Fruit fly (Drosophila melanogaster) whole organism, embryonic: Measurements from ENCODE around the gene CG11085.

Experiments used
- BEAF-32 ChIP-seq: fragments of 200-800 bp; sonication (Bioruptor generic); optimal IDR thresholded peaks from 3 replicates; lab custom pipeline; 2017; ENCODE audit warnings: missing biosample characterization, missing genetic modification characterization, mild to moderate bottlenecking, moderate library complexity, missing genetic modification reagents
- Blimp-1 ChIP-seq: fragments of 200-800 bp; sonication (Bioruptor generic); optimal IDR thresholded peaks from 3 replicates; lab custom pipeline; 2018; ENCODE audit warnings: missing biosample characterization, missing genetic modification characterization, mild to moderate bottlenecking, moderate library complexity, missing genetic modification reagents
- BtbVII ChIP-seq: fragments of 200-800 bp; sonication (Bioruptor generic); optimal IDR thresholded peaks from 3 replicates; lab custom pipeline; 2017; ENCODE audit warnings: missing biosample characterization, mild to moderate bottlenecking, missing genetic modification characterization
- CG11398 ChIP-seq: fragments of 200-800 bp; sonication (Bioruptor generic); optimal IDR thresholded peaks from 2 replicates; lab custom pipeline; 2016; ENCODE audit warnings: missing biosample characterization, missing genetic modification characterization
- CG11696 ChIP-seq: fragments of 200-800 bp; sonication (Bioruptor generic); IDR thresholded peaks from 2 replicates; pipeline ENCODE4 v1.3.6; 2022; ENCODE audit warnings: missing biosample characterization, missing genetic modification characterization
- CG14014 ChIP-seq: fragments of 200-800 bp; sonication (Bioruptor generic); IDR thresholded peaks from 2 replicates; pipeline ENCODE4 v1.3.6; 2022; ENCODE audit warnings: missing biosample characterization, missing genetic modification characterization
- CG14050 ChIP-seq: fragments of 200-800 bp; sonication (Bioruptor generic); IDR thresholded peaks from 3 replicates; pipeline ENCODE4 v1.3.6; 2022; ENCODE audit warnings: missing biosample characterization, missing genetic modification characterization
- CG14667 ChIP-seq: fragments of 200-800 bp; sonication (Bioruptor generic); IDR thresholded peaks from 2 replicates; pipeline ENCODE4 v1.3.6; 2022; ENCODE audit warnings: missing biosample characterization, missing genetic modification characterization
- CG1602 ChIP-seq: fragments of 200-800 bp; sonication (Bioruptor generic); optimal IDR thresholded peaks from 3 replicates; lab custom pipeline; 2016; ENCODE audit warnings: missing biosample characterization, missing genetic modification characterization
- CG17568 ChIP-seq: fragments of 200-800 bp; sonication (Bioruptor generic); optimal IDR thresholded peaks from 2 replicates; lab custom pipeline; 2018; ENCODE audit warnings: missing biosample characterization, mild to moderate bottlenecking, missing genetic modification characterization, moderate library complexity
- CG17802 ChIP-seq: fragments of 200-800 bp; sonication (Bioruptor generic); optimal IDR thresholded peaks from 2 replicates; lab custom pipeline; 2018; ENCODE audit warnings: missing biosample characterization, mild to moderate bottlenecking, missing genetic modification characterization, moderate library complexity
- CG18599 ChIP-seq: fragments of 200-800 bp; sonication (Bioruptor generic); optimal IDR thresholded peaks from 3 replicates; lab custom pipeline; 2017; ENCODE audit warnings: missing biosample characterization, missing genetic modification characterization, mild to moderate bottlenecking, moderate library complexity, missing genetic modification reagents
- CG18764 ChIP-seq: fragments of 200-800 bp; sonication (Bioruptor generic); optimal IDR thresholded peaks from 3 replicates; lab custom pipeline; 2016; ENCODE audit warnings: missing biosample characterization, missing genetic modification characterization
- CG2116 ChIP-seq: fragments of 200-800 bp; sonication (Bioruptor generic); optimal IDR thresholded peaks from 3 replicates; lab custom pipeline; 2018; ENCODE audit warnings: missing biosample characterization, mild to moderate bottlenecking, missing genetic modification characterization
- CG2120 ChIP-seq: fragments of 200-800 bp; sonication (Bioruptor generic); optimal IDR thresholded peaks from 3 replicates; lab custom pipeline; 2016; ENCODE audit warnings: missing biosample characterization, missing genetic modification characterization
- CG34422 ChIP-seq: fragments of 200-800 bp; sonication (Bioruptor generic); IDR thresholded peaks from 3 replicates; pipeline ENCODE4 v1.3.6; 2022; ENCODE audit warnings: missing biosample characterization, missing genetic modification characterization
- CG4328 ChIP-seq: fragments of 200-800 bp; sonication (Bioruptor generic); optimal IDR thresholded peaks from 3 replicates; lab custom pipeline; 2017; ENCODE audit warnings: missing biosample characterization, missing genetic modification reagents, missing genetic modification characterization
- CG6254 ChIP-seq: fragments of 200-800 bp; sonication (Bioruptor generic); optimal IDR thresholded peaks from 3 replicates; lab custom pipeline; 2017; ENCODE audit warnings: mild to moderate bottlenecking, missing biosample characterization, missing genetic modification reagents, missing genetic modification characterization
- CG7556 ChIP-seq: fragments of 200-800 bp; sonication (Bioruptor generic); optimal IDR thresholded peaks from 2 replicates; lab custom pipeline; 2017; ENCODE audit warnings: missing biosample characterization, mild to moderate bottlenecking, missing genetic modification characterization
- CG7745 ChIP-seq: fragments of 200-800 bp; sonication (Bioruptor generic); optimal IDR thresholded peaks from 2 replicates; lab custom pipeline; 2018; ENCODE audit warnings: missing biosample characterization, mild to moderate bottlenecking, missing genetic modification characterization, moderate library complexity
- CG7963 ChIP-seq: fragments of 200-800 bp; sonication (Bioruptor generic); IDR thresholded peaks from 3 replicates; pipeline ENCODE4 v1.3.6; 2022; ENCODE audit warnings: missing biosample characterization, missing genetic modification characterization; ENCODE audit not compliant: partially characterized antibody
- CG8290 ChIP-seq, 3 experiments: fragments of 200-800 bp; sonication (Bioruptor generic); optimal IDR thresholded peaks; 2 replicates each; lab custom pipeline; 2016 to 2019; ENCODE audit warnings: missing biosample characterization in 3 of 3, missing genetic modification characterization in 3 of 3, mild to moderate bottlenecking in 2 of 3, moderate library complexity in 1 of 3
- CG9437 ChIP-seq: fragments of 200-800 bp; sonication (Bioruptor generic); optimal IDR thresholded peaks from 2 replicates; lab custom pipeline; 2018; ENCODE audit warnings: missing biosample characterization, mild to moderate bottlenecking, missing genetic modification characterization
- CG9797 ChIP-seq: fragments of 200-800 bp; sonication (Bioruptor generic); optimal IDR thresholded peaks from 3 replicates; lab custom pipeline; 2018; ENCODE audit warnings: missing biosample characterization, mild to moderate bottlenecking, missing genetic modification characterization
- D19B ChIP-seq: fragments of 200-800 bp; sonication (Bioruptor generic); optimal IDR thresholded peaks from 2 replicates; lab custom pipeline; 2017; ENCODE audit warnings: missing biosample characterization, mild to moderate bottlenecking, missing genetic modification characterization
- Ets65A ChIP-seq: fragments of 200-800 bp; sonication (Bioruptor generic); peaks from one replicate; lab custom pipeline; 2016; ENCODE audit warnings: missing biosample characterization, missing genetic modification characterization
- HHEX ChIP-seq: fragments of 200-800 bp; sonication (Bioruptor generic); optimal IDR thresholded peaks from 3 replicates; lab custom pipeline; 2017; ENCODE audit warnings: missing biosample characterization, mild to moderate bottlenecking, missing genetic modification characterization, missing genetic modification reagents
- Hr78 ChIP-seq, 2 experiments: fragments of 200-800 bp in 1 of 2; fragments of >200 bp in 1 of 2; sonication (Bioruptor generic) in 1 of 2; optimal IDR thresholded peaks; 2 replicates each; lab custom pipeline; 2017 to 2019; ENCODE audit warnings: missing biosample characterization in 2 of 2, missing genetic modification characterization in 2 of 2, mild to moderate bottlenecking in 1 of 2, moderate library complexity in 1 of 2
- Hsf ChIP-seq: fragments of 200-800 bp; sonication (Bioruptor generic); optimal IDR thresholded peaks from 3 replicates; lab custom pipeline; 2016; ENCODE audit warnings: missing biosample characterization, missing genetic modification characterization
- Nf-YC ChIP-seq: fragments of 200-800 bp; optimal IDR thresholded peaks from 3 replicates; lab custom pipeline; 2019; ENCODE audit warnings: missing biosample characterization, mild to moderate bottlenecking, missing genetic modification characterization, moderate library complexity
- Oli ChIP-seq: fragments of 200-800 bp; sonication (Bioruptor generic); optimal IDR thresholded peaks from 2 replicates; lab custom pipeline; 2018; ENCODE audit warnings: missing biosample characterization, mild to moderate bottlenecking, missing genetic modification characterization, moderate library complexity
- PHDP ChIP-seq: fragments of 200-800 bp; sonication (Bioruptor generic); optimal IDR thresholded peaks from 3 replicates; lab custom pipeline; 2018; ENCODE audit warnings: missing biosample characterization, mild to moderate bottlenecking, missing genetic modification characterization, moderate library complexity
- Scr ChIP-seq: fragments of 200-800 bp; sonication (Bioruptor generic); IDR thresholded peaks from 2 replicates; pipeline ENCODE4 v1.3.6; 2022; ENCODE audit warnings: missing biosample characterization, missing genetic modification characterization; ENCODE audit not compliant: partially characterized antibody
- Side ChIP-seq: fragments of 200-800 bp; sonication (Bioruptor generic); optimal IDR thresholded peaks from 2 replicates; lab custom pipeline; 2016; ENCODE audit warnings: missing biosample characterization, missing genetic modification characterization
- bab2 ChIP-seq: fragments of 200-800 bp; sonication (Bioruptor generic); optimal IDR thresholded peaks from 2 replicates; lab custom pipeline; 2016; ENCODE audit warnings: missing biosample characterization, missing genetic modification characterization
- bcd ChIP-seq: fragments of 200-800 bp; sonication (Bioruptor generic); optimal IDR thresholded peaks from 2 replicates; lab custom pipeline; 2017; ENCODE audit warnings: missing biosample characterization, mild to moderate bottlenecking, missing genetic modification characterization
- bigmax ChIP-seq: fragments of 200-800 bp; sonication (Bioruptor generic); optimal IDR thresholded peaks from 2 replicates; lab custom pipeline; 2018; ENCODE audit warnings: missing biosample characterization, mild to moderate bottlenecking, missing genetic modification characterization
- cad ChIP-seq: fragments of >200 bp; optimal IDR thresholded peaks from 2 replicates; lab custom pipeline; 2017; ENCODE audit warnings: missing biosample characterization, missing genetic modification characterization
- eve ChIP-seq, 2 experiments: fragments of >200 bp; optimal IDR thresholded peaks; 2 replicates each; lab custom pipeline; 2017; ENCODE audit warnings: missing biosample characterization in 2 of 2, missing genetic modification characterization in 2 of 2
- ftz-f1 ChIP-seq: fragments of 200-800 bp; sonication (Bioruptor generic); optimal IDR thresholded peaks from 2 replicates; lab custom pipeline; 2016; ENCODE audit warnings: missing biosample characterization, missing genetic modification characterization
- fu2 ChIP-seq: fragments of 200-800 bp; sonication (Bioruptor generic); optimal IDR thresholded peaks from 2 replicates; lab custom pipeline; 2016; ENCODE audit warnings: missing biosample characterization, missing genetic modification characterization
- gfzf ChIP-seq: fragments of 200-800 bp; sonication (Bioruptor generic); optimal IDR thresholded peaks from 2 replicates; lab custom pipeline; 2016; ENCODE audit warnings: missing biosample characterization, mild to moderate bottlenecking, missing genetic modification characterization, moderate library complexity
- grau ChIP-seq: fragments of 200-800 bp; optimal IDR thresholded peaks from 3 replicates; lab custom pipeline; 2019; ENCODE audit warnings: missing biosample characterization, mild to moderate bottlenecking, missing genetic modification characterization, moderate library complexity
- hth ChIP-seq: fragments of >200 bp; optimal IDR thresholded peaks from 2 replicates; lab custom pipeline; 2017; ENCODE audit warnings: inconsistent platforms
- lab ChIP-seq: fragments of 200-800 bp; sonication (Bioruptor generic); optimal IDR thresholded peaks from 3 replicates; lab custom pipeline; 2017; ENCODE audit warnings: missing biosample characterization, missing genetic modification characterization, mild to moderate bottlenecking, moderate library complexity, missing genetic modification reagents
- lbe ChIP-seq: fragments of 200-800 bp; sonication (Bioruptor generic); optimal IDR thresholded peaks from 2 replicates; lab custom pipeline; 2016; ENCODE audit warnings: missing biosample characterization, mild to moderate bottlenecking, missing genetic modification characterization
- lov ChIP-seq, 2 experiments: fragments of 200-800 bp in 1 of 2; fragments of >200 bp in 1 of 2; sonication (Bioruptor generic) in 1 of 2; IDR thresholded peaks in 1 of 2; optimal IDR thresholded peaks in 1 of 2; 2 replicates in 1 of 2; 3 replicates in 1 of 2; pipeline versions ENCODE4 v1.3.6 to Lab custom; 2017 to 2022; ENCODE audit warnings: missing biosample characterization in 1 of 2, missing genetic modification characterization in 1 of 2
- otp ChIP-seq: fragments of 200-800 bp; sonication (Bioruptor generic); IDR thresholded peaks from 3 replicates; pipeline ENCODE4, ENCODE4 v1.3.6; 2022; ENCODE audit warnings: missing biosample characterization, missing genetic modification characterization
- pfk ChIP-seq: fragments of 200-800 bp; sonication (Bioruptor generic); optimal IDR thresholded peaks from 2 replicates; lab custom pipeline; 2018; ENCODE audit warnings: missing biosample characterization, mild to moderate bottlenecking, missing genetic modification characterization, moderate library complexity
- tup ChIP-seq: fragments of 200-800 bp; sonication (Bioruptor generic); optimal IDR thresholded peaks from 2 replicates; lab custom pipeline; 2016; ENCODE audit warnings: missing biosample characterization, mild to moderate bottlenecking, missing genetic modification characterization, moderate library complexity

Gene CG11085

dm6 chrX:12577722-12578121, 38.4 kb upstream of the CG11085 start (continued):
- TF ChIP-seq bigmax (GFP tag; lab: Kevin White, UChicago) (no peak), Oli (no peak), CG17568 (GFP tag; lab: Kevin White, UChicago) (no peak), Hsf (no peak), grau (tag; lab: Kevin White, UChicago) (no peak), tup (GFP tag; lab: Kevin White, UChicago) (no peak), D19B (GFP tag; lab: Kevin White, UChicago) (peak; percentile 92), CG8290 (GFP tag; optimal IDR thresholded peaks at IDR 0.05; lab: Kevin White, UChicago) (no peak), CG8290 (tag; optimal IDR thresholded peaks at IDR 0.05; lab: Kevin White, UChicago) (no peak), bab2 (GFP tag; lab: Kevin White, UChicago) (no peak), fu2 (no peak), eve (GFP tag; optimal IDR thresholded peaks at IDR 0.05; lab: Kevin White, UChicago) (no peak), CG4328 (no peak), PHDP (tag; lab: Kevin White, UChicago) (no peak), CG2116 (GFP tag; lab: Kevin White, UChicago) (no peak), pfk (peak; percentile 0), CG6254 (GFP tag; lab: Kevin White, UChicago) (no peak), CG1602 (GFP tag; lab: Kevin White, UChicago) (no peak), Hr78 (GFP tag; optimal IDR thresholded peaks at IDR 0.05; lab: Kevin White, UChicago) (no peak), CG17802 (no peak), cad (GFP tag; lab: Kevin White, UChicago) (no peak), bcd (no peak), BtbVII (no peak), BEAF-32 (no peak), CG9437 (GFP tag; lab: Kevin White, UChicago) (no peak), lbe (GFP tag; lab: Kevin White, UChicago) (no peak), CG11398 (no peak), CG18599 (GFP tag; lab: Kevin White, UChicago) (no peak), CG14667 (no peak), CG9797 (no peak), CG7745 (tag; lab: Kevin White, UChicago) (no peak), ftz-f1 (GFP tag; lab: Kevin White, UChicago) (no peak), Ets65A (no peak), lov (optimal IDR thresholded peaks at IDR 0.05; lab: Kevin White, UChicago) (no peak), lov (GFP tag; IDR thresholded peaks at IDR 0.05; lab: Robert Waterston, UW) (no peak), CG14050 (GFP tag; lab: Robert Waterston, UW) (no peak), gfzf (GFP tag; lab: Kevin White, UChicago) (no peak), CG18764 (GFP tag; lab: Kevin White, UChicago) (no peak), Blimp-1 (GFP tag; lab: Kevin White, UChicago) (peak; percentile 38), CG11696 (GFP tag; lab: Robert Waterston, UW) (no peak), CG34422 (GFP tag; lab: Robert Waterston, UW) (no peak), CG2120 (GFP tag; lab: Kevin White, UChicago) (no peak), otp (GFP tag; lab: Robert Waterston, UW) (0 out of 3 replicates have a peak, but pooled peaks have one; percentile 33), CG7556 (GFP tag; lab: Kevin White, UChicago) (no peak), HHEX (GFP tag; lab: Kevin White, UChicago) (no peak), CG14014 (GFP tag; lab: Robert Waterston, UW) (no peak), Scr (GFP tag; lab: Robert Waterston, UW) (no peak), CG7963 (GFP tag; lab: Robert Waterston, UW) (no peak), lab (peak; percentile 20), Nf-YC (tag; lab: Kevin White, UChicago) (no peak), hth (lab: Kevin White, UChicago) (no peak), Side (GFP tag; lab: Kevin White, UChicago) (no peak)
